Worm (Caenorhabditis elegans) whole organism, early embryonic: Measurements from ENCODE around the gene cdc-25.2.

Source experiments
- B0310.2 ChIP-seq: sonication (generic microtip); optimal IDR thresholded peaks from 2 replicates; lab custom pipeline; 2016; ENCODE audit warnings: mild to moderate bottlenecking, missing genetic modification characterization, missing compliant biosample characterization
- aly-1 ChIP-seq: sonication (generic microtip); optimal IDR thresholded peaks from 2 replicates; lab custom pipeline; 2016; ENCODE audit warnings: missing genetic modification characterization, missing compliant biosample characterization
- ama-1 ChIP-seq: fragments of 150-350 bp; optimal IDR thresholded peaks from 2 replicates; lab custom pipeline; 2014
- ceh-13 ChIP-seq: fragments of 200-800 bp; sonication (Bioruptor generic); optimal IDR thresholded peaks from 2 replicates; lab custom pipeline; 2018; ENCODE audit warnings: mild to moderate bottlenecking, missing genetic modification characterization, missing compliant biosample characterization
- flt-1 ChIP-seq: fragments of 200-800 bp; sonication (Bioruptor generic); IDR thresholded peaks from 2 replicates; pipeline ENCODE4 v1.3.6; 2022; ENCODE audit warnings: missing genetic modification characterization, missing compliant biosample characterization
- hmbx-1 ChIP-seq: sonication (generic microtip); optimal IDR thresholded peaks from 2 replicates; lab custom pipeline; 2016; ENCODE audit warnings: mild to moderate bottlenecking, missing genetic modification characterization, missing compliant biosample characterization
- pes-1 ChIP-seq: fragments of 200-800 bp; sonication (Bioruptor generic); IDR thresholded peaks from 2 replicates; pipeline ENCODE4 v1.3.6; 2022; ENCODE audit warnings: missing genetic modification reagents, missing genetic modification characterization, missing compliant biosample characterization
- tbx-11 ChIP-seq: fragments of 200-800 bp; sonication (Bioruptor generic); IDR thresholded peaks from 2 replicates; pipeline ENCODE4 v1.3.6; 2022; ENCODE audit warnings: missing genetic modification characterization, missing compliant biosample characterization
- tbx-37 ChIP-seq: fragments of 200-800 bp; sonication (Bioruptor generic); conservative IDR thresholded peaks from 2 replicates; pipeline ENCODE4 v1.3.6; 2022; ENCODE audit warnings: missing genetic modification reagents, missing genetic modification characterization, missing compliant biosample characterization
- tra-4 ChIP-seq: sonication (generic microtip); optimal IDR thresholded peaks from 2 replicates; lab custom pipeline; 2017; ENCODE audit warnings: missing genetic modification characterization, missing compliant biosample characterization

- TF ChIP-seq flt-1 (GFP tag; lab: Robert Waterston, UW) (no peak), hmbx-1 (tag; lab: Kevin White, UChicago) (no peak), tbx-37 (no peak), tra-4 (tag; lab: Kevin White, UChicago) (no peak), pes-1 (GFP tag; lab: Robert Waterston, UW) (no peak), ama-1 (lab: Kevin White, UChicago) (no peak), ceh-13 (no peak), aly-1 (tag; lab: Kevin White, UChicago) (no peak), tbx-11 (GFP tag; lab: Robert Waterston, UW) (no peak), B0310.2 (tag; lab: Kevin White, UChicago) (no peak)
Measured at ce11 chrV:1583242-1583641, 16.4 kb downstream of the cdc-25.2 start.
